Fruit fly (Drosophila melanogaster) whole organism, embryonic: Measurements from ENCODE around the gene vir-1.

Experiments used
- B-H1 ChIP-seq: fragments of 200-800 bp; sonication (Bioruptor generic); IDR thresholded peaks from 3 replicates; pipeline ENCODE4 v1.3.6; 2022; ENCODE audit warnings: missing biosample characterization, missing genetic modification characterization
- B-H2 ChIP-seq: fragments of 200-800 bp; sonication (Bioruptor generic); optimal IDR thresholded peaks from 2 replicates; lab custom pipeline; 2018; ENCODE audit warnings: missing biosample characterization, mild to moderate bottlenecking, missing genetic modification characterization
- CG10366 ChIP-seq: fragments of 200-800 bp; sonication (Bioruptor generic); IDR thresholded peaks from 2 replicates; pipeline ENCODE4 v1.3.6; 2022; ENCODE audit warnings: missing biosample characterization, missing genetic modification characterization
- CG10431 ChIP-seq: fragments of 200-800 bp; sonication (Bioruptor generic); optimal IDR thresholded peaks from 3 replicates; lab custom pipeline; 2018; ENCODE audit warnings: missing biosample characterization, mild to moderate bottlenecking, missing genetic modification characterization
- CG12219 ChIP-seq: fragments of 200-800 bp; sonication (Bioruptor generic); optimal IDR thresholded peaks from 3 replicates; lab custom pipeline; 2018; ENCODE audit warnings: missing biosample characterization, mild to moderate bottlenecking, missing genetic modification characterization
- CG12299 ChIP-seq: fragments of 200-800 bp; sonication (Bioruptor generic); optimal IDR thresholded peaks from 2 replicates; lab custom pipeline; 2018; ENCODE audit warnings: missing biosample characterization, mild to moderate bottlenecking, missing genetic modification characterization
- CG12391 ChIP-seq: fragments of 200-800 bp; sonication (Bioruptor generic); optimal IDR thresholded peaks from 3 replicates; lab custom pipeline; 2018; ENCODE audit warnings: missing biosample characterization, mild to moderate bottlenecking, missing genetic modification characterization, moderate library complexity
- CG13123 ChIP-seq: fragments of 200-800 bp; sonication (Bioruptor generic); optimal IDR thresholded peaks from 2 replicates; lab custom pipeline; 2016; ENCODE audit warnings: missing biosample characterization, missing genetic modification characterization
- CG14441 ChIP-seq: fragments of 200-800 bp; sonication (Bioruptor generic); IDR thresholded peaks from 2 replicates; pipeline ENCODE4 v1.3.6; 2022; ENCODE audit warnings: missing biosample characterization, missing genetic modification characterization
- CG15601 ChIP-seq: fragments of 200-800 bp; sonication (Bioruptor generic); optimal IDR thresholded peaks from 3 replicates; lab custom pipeline; 2019; ENCODE audit warnings: missing biosample characterization, mild to moderate bottlenecking, missing genetic modification characterization, moderate library complexity
- CG16863 ChIP-seq: fragments of 200-800 bp; sonication (Bioruptor generic); optimal IDR thresholded peaks from 3 replicates; lab custom pipeline; 2016; ENCODE audit warnings: missing biosample characterization, missing genetic modification characterization
- CG17328 ChIP-seq: fragments of 200-800 bp; sonication (Bioruptor generic); IDR thresholded peaks from 2 replicates; pipeline ENCODE4 v1.3.6; 2022; ENCODE audit warnings: missing biosample characterization, missing genetic modification characterization
- CG17359 ChIP-seq: fragments of 200-800 bp; sonication (Bioruptor generic); optimal IDR thresholded peaks from 3 replicates; lab custom pipeline; 2018; ENCODE audit warnings: missing biosample characterization, mild to moderate bottlenecking, missing genetic modification characterization, moderate library complexity
- CG18599 ChIP-seq: fragments of 200-800 bp; sonication (Bioruptor generic); optimal IDR thresholded peaks from 3 replicates; lab custom pipeline; 2017; ENCODE audit warnings: missing biosample characterization, missing genetic modification characterization, mild to moderate bottlenecking, moderate library complexity, missing genetic modification reagents
- CG2116 ChIP-seq: fragments of 200-800 bp; sonication (Bioruptor generic); optimal IDR thresholded peaks from 3 replicates; lab custom pipeline; 2018; ENCODE audit warnings: missing biosample characterization, mild to moderate bottlenecking, missing genetic modification characterization
- CG34224 ChIP-seq: fragments of 200-800 bp; sonication (Bioruptor generic); IDR thresholded peaks from 3 replicates; pipeline ENCODE4 v1.3.6; 2022; ENCODE audit warnings: missing biosample characterization, missing genetic modification characterization; ENCODE audit not compliant: partially characterized antibody
- CG3726 ChIP-seq: fragments of 200-800 bp; sonication (Bioruptor generic); IDR thresholded peaks from 3 replicates; pipeline ENCODE4, ENCODE4 v1.3.6; 2022; ENCODE audit warnings: missing biosample characterization, missing genetic modification characterization
- CG4404 ChIP-seq: fragments of 200-800 bp; sonication (Bioruptor generic); IDR thresholded peaks from 2 replicates; pipeline ENCODE4 v1.3.6; 2022; ENCODE audit warnings: missing biosample characterization, missing genetic modification characterization
- CG7839 ChIP-seq: fragments of 200-800 bp; sonication (Bioruptor generic); optimal IDR thresholded peaks from 3 replicates; lab custom pipeline; 2018; ENCODE audit warnings: missing biosample characterization, mild to moderate bottlenecking, missing genetic modification characterization, moderate library complexity
- CG8290 ChIP-seq, 3 experiments: fragments of 200-800 bp; sonication (Bioruptor generic); optimal IDR thresholded peaks; 2 replicates each; lab custom pipeline; 2016 to 2019; ENCODE audit warnings: missing biosample characterization in 3 of 3, missing genetic modification characterization in 3 of 3, mild to moderate bottlenecking in 2 of 3, moderate library complexity in 1 of 3
- CG9797 ChIP-seq: fragments of 200-800 bp; sonication (Bioruptor generic); optimal IDR thresholded peaks from 3 replicates; lab custom pipeline; 2018; ENCODE audit warnings: missing biosample characterization, mild to moderate bottlenecking, missing genetic modification characterization
- CoRest ChIP-seq: fragments of 200-800 bp; sonication (Bioruptor generic); optimal IDR thresholded peaks from 3 replicates; lab custom pipeline; 2018; ENCODE audit warnings: missing biosample characterization, mild to moderate bottlenecking, missing genetic modification characterization, moderate library complexity
- Dll ChIP-seq: fragments of 200-800 bp; sonication (Bioruptor generic); IDR thresholded peaks from 4 replicates; pipeline ENCODE4 v1.3.6; 2022; ENCODE audit warnings: missing biosample characterization, missing genetic modification characterization; ENCODE audit not compliant: partially characterized antibody
- E2f1 ChIP-seq: fragments of 200-800 bp; sonication (Bioruptor generic); IDR thresholded peaks from 2 replicates; pipeline ENCODE4 v1.3.6; 2022; ENCODE audit warnings: missing biosample characterization, missing genetic modification characterization
- Elba2 ChIP-seq: fragments of 200-800 bp; sonication (Bioruptor generic); optimal IDR thresholded peaks from 3 replicates; lab custom pipeline; 2016; ENCODE audit warnings: missing biosample characterization, missing genetic modification characterization
- MBD-R2 ChIP-seq: fragments of 200-800 bp; sonication (Bioruptor generic); IDR thresholded peaks from 2 replicates; pipeline ENCODE4 v1.3.6; 2022; ENCODE audit warnings: missing biosample characterization, missing genetic modification characterization
- Neu2 ChIP-seq: fragments of 200-800 bp; sonication (Bioruptor generic); optimal IDR thresholded peaks from 3 replicates; lab custom pipeline; 2016; ENCODE audit warnings: missing biosample characterization, missing genetic modification characterization, borderline replicate concordance
- Nf-YC ChIP-seq: fragments of 200-800 bp; optimal IDR thresholded peaks from 3 replicates; lab custom pipeline; 2019; ENCODE audit warnings: missing biosample characterization, mild to moderate bottlenecking, missing genetic modification characterization, moderate library complexity
- Oaz ChIP-seq: fragments of 200-800 bp; sonication (Bioruptor generic); IDR thresholded peaks from 2 replicates; pipeline ENCODE4 v1.3.6; 2022; ENCODE audit warnings: missing biosample characterization, missing genetic modification characterization
- Optix ChIP-seq: fragments of 200-800 bp; sonication (Bioruptor generic); IDR thresholded peaks from 3 replicates; pipeline ENCODE4 v1.3.6; 2022; ENCODE audit warnings: missing biosample characterization, missing genetic modification characterization
- Six4 ChIP-seq: fragments of 200-800 bp; sonication (Bioruptor generic); optimal IDR thresholded peaks from 2 replicates; lab custom pipeline; 2016; ENCODE audit warnings: missing biosample characterization, missing genetic modification characterization
- Sry-β ChIP-seq: fragments of 200-800 bp; sonication (Bioruptor generic); optimal IDR thresholded peaks from 2 replicates; lab custom pipeline; 2018; ENCODE audit warnings: missing biosample characterization, mild to moderate bottlenecking, missing genetic modification characterization, moderate library complexity
- al ChIP-seq: fragments of 200-800 bp; sonication (Bioruptor generic); IDR thresholded peaks from 2 replicates; pipeline ENCODE4 v1.3.6; 2022; ENCODE audit warnings: missing biosample characterization, missing genetic modification characterization
- ara ChIP-seq: fragments of 200-800 bp; sonication (Bioruptor generic); IDR thresholded peaks from 2 replicates; pipeline ENCODE4 v1.3.6; 2022; ENCODE audit warnings: missing biosample characterization, missing genetic modification characterization
- ase ChIP-seq: fragments of 200-800 bp; sonication (Bioruptor generic); IDR thresholded peaks from 3 replicates; pipeline ENCODE4 v1.3.6; 2022; ENCODE audit warnings: missing biosample characterization, missing genetic modification characterization
- dmrt99B ChIP-seq: fragments of 200-800 bp; sonication (Bioruptor generic); optimal IDR thresholded peaks from 2 replicates; lab custom pipeline; 2018; ENCODE audit warnings: missing biosample characterization, mild to moderate bottlenecking, missing genetic modification characterization, moderate library complexity
- hbn ChIP-seq: fragments of 200-800 bp; sonication (Bioruptor generic); IDR thresholded peaks from 2 replicates; pipeline ENCODE4 v1.3.6; 2022; ENCODE audit warnings: missing biosample characterization, missing genetic modification characterization; ENCODE audit not compliant: partially characterized antibody
- lbe ChIP-seq: fragments of 200-800 bp; sonication (Bioruptor generic); optimal IDR thresholded peaks from 2 replicates; lab custom pipeline; 2016; ENCODE audit warnings: missing biosample characterization, mild to moderate bottlenecking, missing genetic modification characterization
- pb ChIP-seq: fragments of 200-800 bp; sonication (Bioruptor generic); optimal IDR thresholded peaks from 3 replicates; lab custom pipeline; 2016; ENCODE audit warnings: missing biosample characterization, missing genetic modification characterization
- pfk ChIP-seq: fragments of 200-800 bp; sonication (Bioruptor generic); optimal IDR thresholded peaks from 2 replicates; lab custom pipeline; 2018; ENCODE audit warnings: missing biosample characterization, mild to moderate bottlenecking, missing genetic modification characterization, moderate library complexity
- ro ChIP-seq: fragments of 200-800 bp; sonication (Bioruptor generic); IDR thresholded peaks from 2 replicates; pipeline ENCODE4 v1.3.6; 2022; ENCODE audit warnings: missing biosample characterization, missing genetic modification characterization
- sc ChIP-seq, 3 experiments: fragments of >200 bp in 2 of 3; fragments of 200-800 bp in 1 of 3; sonication (Bioruptor generic) in 1 of 3; optimal IDR thresholded peaks; 2 replicates in 2 of 3; 3 replicates in 1 of 3; lab custom pipeline; 2017; ENCODE audit warnings: mild to moderate bottlenecking in 1 of 3, missing biosample characterization in 1 of 3, missing genetic modification characterization in 1 of 3, missing genetic modification reagents in 1 of 3
- sd ChIP-seq: fragments of 200-800 bp; sonication (Bioruptor generic); optimal IDR thresholded peaks from 3 replicates; lab custom pipeline; 2018; ENCODE audit warnings: missing biosample characterization, mild to moderate bottlenecking, missing genetic modification characterization, moderate library complexity
- ttk ChIP-seq: fragments of 200-800 bp; sonication (Bioruptor generic); IDR thresholded peaks from 2 replicates; pipeline ENCODE4 v2.1.2; 2022; ENCODE audit warnings: missing biosample characterization, missing genetic modification characterization
- wor ChIP-seq: fragments of 200-800 bp; sonication (Bioruptor generic); IDR thresholded peaks from 2 replicates; pipeline ENCODE4 v1.3.6; 2022; ENCODE audit warnings: missing biosample characterization, missing genetic modification characterization
- zen2 ChIP-seq: fragments of 200-800 bp; sonication (Bioruptor generic); IDR thresholded peaks from 3 replicates; pipeline ENCODE4 v1.3.6; 2022; ENCODE audit warnings: missing biosample characterization, missing genetic modification characterization; ENCODE audit not compliant: partially characterized antibody

Gene vir-1

dm6 chr2L:12433712-12434534 is 10.7 kb upstream of the vir-1 start, which contains the start of gene eRF3 (continued):
- peak; percentile 83 for TF ChIP-seq dmrt99B (tag; lab: Kevin White, UChicago)
- no peak for TF ChIP-seq sc (optimal IDR thresholded peaks at IDR 0.05; lab: Kevin White, UChicago)
- TF ChIP-seq sc (GFP tag; optimal IDR thresholded peaks at IDR 0.05; lab: Kevin White, UChicago): peak; percentile 65
- peak; percentile 39; the same call in 2 of the 4 replicates for TF ChIP-seq Dll (GFP tag; lab: Robert Waterston, UW)
- TF ChIP-seq Six4 (GFP tag; lab: Kevin White, UChicago): peak; percentile 72
- no peak for TF ChIP-seq sd (tag; lab: Kevin White, UChicago)
- peak; percentile 91 for TF ChIP-seq CG12391
- no peak for TF ChIP-seq Neu2 (GFP tag; lab: Kevin White, UChicago)
- TF ChIP-seq Elba2 (GFP tag; lab: Kevin White, UChicago): peak; percentile 27
- peak; percentile 69; the same call in 1 of the 2 replicates for TF ChIP-seq CG17328 (GFP tag; lab: Robert Waterston, UW)
- peak; percentile 46 for TF ChIP-seq CG18599 (GFP tag; lab: Kevin White, UChicago)
- peak; percentile 42; the same call in 2 of the 3 replicates for TF ChIP-seq ase (GFP tag; lab: Robert Waterston, UW)
- 0 out of 2 replicates have a peak, but pooled peaks have one; percentile 45 for TF ChIP-seq Oaz (GFP tag; lab: Robert Waterston, UW)
- peak; percentile 92 for TF ChIP-seq CoRest (tag; lab: Kevin White, UChicago)
- no peak for TF ChIP-seq hbn (GFP tag; lab: Robert Waterston, UW)
- no peak for TF ChIP-seq zen2
- TF ChIP-seq CG34224 (GFP tag; lab: Robert Waterston, UW): peak; percentile 24; the same call in 1 of the 3 replicates
- no peak for TF ChIP-seq CG9797 (GFP tag; lab: Kevin White, UChicago)
- no peak for TF ChIP-seq CG16863 (GFP tag; lab: Kevin White, UChicago)
- TF ChIP-seq CG12299 (tag; lab: Kevin White, UChicago): peak; percentile 72
- peak; percentile 63; the same call in 1 of the 2 replicates for TF ChIP-seq wor (GFP tag; lab: Robert Waterston, UW)
- TF ChIP-seq MBD-R2: 0 out of 2 replicates have a peak, but pooled peaks have one; percentile 30
- peak; percentile 89 for TF ChIP-seq CG7839 (tag; lab: Kevin White, UChicago)
- peak; percentile 77 for TF ChIP-seq al (GFP tag; lab: Robert Waterston, UW)
- no peak for TF ChIP-seq pb (GFP tag; lab: Kevin White, UChicago)
- TF ChIP-seq Nf-YC (tag; lab: Kevin White, UChicago): peak; percentile 83
- TF ChIP-seq Sry-β (GFP tag; lab: Kevin White, UChicago): no peak
- TF ChIP-seq lbe: peak; percentile 18
- peak; percentile 53; the same call in 1 of the 2 replicates for TF ChIP-seq ttk (GFP tag; lab: Robert Waterston, UW)
- TF ChIP-seq ara: peak; percentile 39; the same call in 1 of the 2 replicates
- TF ChIP-seq B-H1 (GFP tag; lab: Robert Waterston, UW): 0 out of 3 replicates have a peak, but pooled peaks have one; percentile 51
- TF ChIP-seq E2f1 (GFP tag; lab: Robert Waterston, UW): peak; percentile 80
- peak; percentile 81 for TF ChIP-seq B-H2 (GFP tag; lab: Kevin White, UChicago)
- peak; percentile 80 for TF ChIP-seq CG2116 (GFP tag; lab: Kevin White, UChicago)
- peak; percentile 81 for TF ChIP-seq CG15601 (tag; lab: Kevin White, UChicago)
- 0 out of 3 replicates have a peak, but pooled peaks have one; percentile 44 for TF ChIP-seq CG3726 (GFP tag; lab: Robert Waterston, UW)
- peak; percentile 57 for TF ChIP-seq CG13123 (GFP tag; lab: Kevin White, UChicago)
- peak; percentile 42; the same call in 1 of the 2 replicates for TF ChIP-seq ro (GFP tag; lab: Robert Waterston, UW)
- no peak for TF ChIP-seq pfk (GFP tag; lab: Kevin White, UChicago)
- TF ChIP-seq CG10366 (GFP tag; lab: Robert Waterston, UW): peak; percentile 59
- peak; percentile 74 for TF ChIP-seq CG14441 (GFP tag; lab: Robert Waterston, UW)
- peak; percentile 69 for TF ChIP-seq CG4404
- TF ChIP-seq CG12219: no peak
- TF ChIP-seq CG8290 (GFP tag; optimal IDR thresholded peaks at IDR 0.05; lab: Kevin White, UChicago): peak; percentile 8
- peak in 1 of 2 experiments; percentile 64 for TF ChIP-seq CG8290 (tag; optimal IDR thresholded peaks at IDR 0.05; lab: Kevin White, UChicago)
- peak; percentile 59; the same call in 2 of the 3 replicates for TF ChIP-seq Optix (GFP tag; lab: Robert Waterston, UW)
- peak; percentile 72 for TF ChIP-seq CG17359 (tag; lab: Kevin White, UChicago)
- TF ChIP-seq CG10431 (GFP tag; lab: Kevin White, UChicago): peak; percentile 53
